Fruit fly (Drosophila melanogaster): ENCODE data around the gene CG13055.

Gene CG13055

DNA sequence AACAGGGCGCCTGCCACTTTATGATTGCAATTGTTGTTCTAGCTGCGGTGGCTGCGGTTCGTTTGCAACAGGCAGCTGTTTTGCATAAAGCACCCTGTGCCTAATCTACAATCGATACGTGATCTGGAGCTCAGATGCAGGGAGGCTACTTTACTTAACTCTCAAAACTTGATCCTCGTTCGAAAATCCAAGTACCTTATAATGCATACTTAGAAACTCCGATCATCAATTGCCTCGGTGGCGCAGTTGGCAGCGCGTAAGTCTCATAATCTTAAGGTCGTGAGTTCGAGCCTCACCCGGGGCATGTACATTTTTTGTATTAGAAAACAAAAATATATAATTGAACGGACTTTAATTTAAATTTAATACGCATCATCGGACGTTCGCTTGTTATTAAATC is 30.4 kb downstream of the CG13055 start:
- no peak for TF ChIP-seq noc (tag; optimal IDR thresholded peaks at IDR 0.05)

DNA sequence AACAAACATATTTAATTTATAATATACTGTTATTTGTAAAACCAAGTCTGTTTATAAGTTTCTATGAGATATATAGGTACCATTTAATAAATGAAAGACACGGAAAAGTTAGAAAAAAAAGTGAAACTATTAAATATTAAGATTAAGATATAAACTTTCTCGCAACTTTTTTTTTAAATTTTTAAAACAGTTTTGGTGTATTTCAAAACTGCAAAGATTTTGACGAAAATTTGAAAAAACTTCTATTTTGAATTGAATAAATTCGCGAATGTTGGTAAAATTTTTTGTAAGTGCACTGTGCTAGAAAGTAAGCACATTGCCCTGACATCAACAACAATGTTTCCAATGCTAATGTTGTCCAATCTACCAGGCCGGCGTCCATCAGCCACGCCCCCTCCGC is 30.9 kb downstream of the CG13055 start:
- no peak for TF ChIP-seq noc (tag; optimal IDR thresholded peaks at IDR 0.05)

DNA sequence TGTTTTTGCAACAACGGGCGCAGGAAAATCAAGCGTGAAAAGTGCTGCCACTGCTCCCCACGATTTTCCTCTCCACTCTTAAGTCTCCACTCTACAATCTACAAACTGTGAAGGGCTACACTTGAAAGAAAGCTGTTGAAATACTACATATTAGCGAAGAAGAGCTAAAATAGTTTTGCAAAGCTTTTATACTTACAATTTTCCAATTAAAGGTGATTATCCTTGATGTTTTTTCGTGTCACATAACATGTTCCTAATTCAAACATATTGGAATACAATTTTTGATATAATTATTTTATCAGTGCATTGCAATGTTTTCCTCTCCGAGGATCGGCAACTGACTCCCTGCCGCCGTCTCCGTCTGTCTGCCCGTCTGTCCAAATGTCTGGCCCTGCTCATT is 34.2 kb downstream of the CG13055 start:
- TF ChIP-seq noc (tag; optimal IDR thresholded peaks at IDR 0.05): no peak

DNA sequence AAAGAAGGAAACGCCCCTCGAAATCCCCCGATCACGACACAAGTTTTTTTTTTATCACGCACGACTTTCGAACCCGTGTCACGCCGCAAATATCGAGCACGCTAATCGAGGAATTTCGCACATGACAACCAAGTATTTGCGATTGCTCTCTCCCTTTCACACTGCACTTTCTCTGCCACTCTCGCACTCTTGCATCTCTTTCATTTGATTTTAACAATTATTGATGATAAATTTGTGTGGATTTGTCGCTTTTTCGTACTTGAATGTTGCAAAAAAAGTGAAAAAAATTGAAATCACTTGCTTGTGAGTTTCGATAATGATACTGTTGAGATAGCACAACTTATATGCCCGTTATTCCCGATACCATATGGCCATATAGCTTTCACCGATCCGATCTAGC is 35.0 kb downstream of the CG13055 start, which contains the start of gene CG13073:
CG13073 (minus strand) TSS at position 101 of the 400 bp plus-strand sequence.
- TF ChIP-seq noc (tag; optimal IDR thresholded peaks at IDR 0.05): no peak

DNA sequence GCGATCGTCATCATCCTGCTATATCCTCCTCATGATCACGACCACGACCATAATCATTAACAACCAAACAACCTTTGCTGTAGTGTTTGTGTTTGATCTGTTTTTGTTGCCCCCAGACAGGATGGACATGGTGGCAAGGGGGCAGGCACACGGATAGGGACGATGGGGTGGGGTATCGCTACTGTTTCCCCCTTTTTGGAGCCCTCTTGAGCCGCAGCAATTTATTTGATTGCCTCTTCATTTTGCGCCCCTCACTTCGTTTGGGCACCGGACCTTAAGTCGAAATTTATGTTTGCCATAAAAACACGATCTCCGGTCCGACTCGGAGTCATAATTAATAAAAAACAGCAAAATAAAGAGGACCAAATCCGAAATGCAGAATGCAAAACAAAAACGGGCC is 36.3 kb downstream of the CG13055 start:
- TF ChIP-seq noc (tag; optimal IDR thresholded peaks at IDR 0.05): no peak

DNA sequence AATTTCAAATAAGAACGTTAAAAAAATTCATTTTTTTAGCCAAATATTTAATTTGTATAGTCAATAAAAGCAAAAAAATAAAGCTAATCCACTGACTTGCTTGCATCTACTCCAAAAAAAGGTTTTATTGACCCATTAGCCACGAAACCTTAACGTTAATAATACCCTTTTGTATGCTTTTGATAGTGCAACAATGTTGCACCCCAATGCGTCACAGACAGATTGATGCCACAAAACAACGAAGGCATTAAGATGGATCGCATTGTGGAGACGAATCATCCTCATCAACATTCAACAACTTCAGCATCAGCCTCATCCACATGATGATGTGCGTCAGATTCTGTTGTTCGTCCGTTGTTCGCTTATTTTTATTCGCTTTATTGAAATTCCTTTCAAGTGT is 36.7 kb downstream of the CG13055 start:
- no peak for TF ChIP-seq noc (tag; optimal IDR thresholded peaks at IDR 0.05)

DNA sequence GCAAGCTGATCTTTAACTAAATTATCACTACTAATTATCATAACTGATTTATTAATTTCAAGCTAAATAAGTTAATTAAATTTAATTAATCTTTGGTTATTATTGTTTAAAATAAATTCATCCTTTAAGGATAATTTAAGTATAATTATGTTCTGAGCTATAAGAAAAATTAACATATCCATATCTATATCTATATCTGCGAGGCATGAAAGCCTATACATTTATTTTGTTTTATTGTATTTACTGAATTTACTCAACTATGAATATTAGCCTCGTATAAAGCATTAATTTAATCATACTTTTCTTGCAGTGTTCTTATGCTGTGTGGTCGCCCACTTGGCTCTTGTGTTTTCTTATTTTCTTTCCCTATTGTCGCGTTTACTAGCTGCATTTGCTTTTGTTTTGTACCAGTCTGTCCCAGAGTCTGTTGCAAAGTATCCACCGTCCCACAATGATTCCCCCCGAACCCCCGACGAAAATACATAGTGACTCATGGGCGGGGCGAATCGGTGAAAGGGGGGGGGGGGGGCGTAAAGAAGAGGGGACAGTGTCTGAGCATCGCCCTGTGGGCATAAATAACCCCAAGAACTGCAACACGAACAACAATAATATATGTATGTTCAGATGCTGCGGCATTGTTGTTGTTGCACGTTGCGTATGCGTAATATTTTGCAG is 37.5 kb downstream of the CG13055 start:
- TF ChIP-seq noc (tag; optimal IDR thresholded peaks at IDR 0.05): no peak

DNA sequence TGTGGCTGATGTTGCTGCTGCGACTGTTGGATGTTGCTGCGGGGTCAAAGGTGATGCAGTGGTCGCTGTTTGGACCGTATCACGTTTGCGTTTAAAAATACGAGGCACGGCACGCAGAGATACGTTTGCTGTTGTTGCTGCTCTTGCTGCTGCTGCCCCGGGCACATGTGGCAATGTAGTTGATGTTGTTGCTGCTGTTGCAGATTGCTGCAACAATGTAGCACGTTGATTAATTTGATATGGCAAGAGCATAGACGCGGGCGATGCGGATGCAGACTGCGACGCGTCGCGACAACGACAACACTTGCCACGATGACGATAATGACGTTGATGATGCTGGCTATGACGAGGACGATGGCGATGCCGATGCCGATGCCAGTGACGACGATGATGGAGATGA is 39.0 kb downstream of the CG13055 start:
- TF ChIP-seq noc (tag; optimal IDR thresholded peaks at IDR 0.05): no peak

DNA sequence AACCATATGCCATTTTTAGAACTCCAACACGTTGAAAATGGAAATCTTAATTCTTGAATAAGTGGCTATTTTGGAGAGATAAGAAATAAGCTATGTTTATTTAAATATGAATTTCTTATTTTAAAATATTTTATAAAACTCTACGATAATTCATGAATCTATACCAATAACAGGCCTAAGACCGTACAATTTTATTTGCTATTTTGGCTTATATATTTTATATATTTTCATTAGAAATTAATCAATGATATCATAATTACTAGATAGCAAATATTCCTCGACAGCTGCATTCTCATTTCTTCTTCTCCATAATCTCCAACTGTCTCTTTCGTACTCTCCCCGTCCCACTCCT is 40.2 kb downstream of the CG13055 start:
- no peak for TF ChIP-seq noc (tag; optimal IDR thresholded peaks at IDR 0.05)

DNA sequence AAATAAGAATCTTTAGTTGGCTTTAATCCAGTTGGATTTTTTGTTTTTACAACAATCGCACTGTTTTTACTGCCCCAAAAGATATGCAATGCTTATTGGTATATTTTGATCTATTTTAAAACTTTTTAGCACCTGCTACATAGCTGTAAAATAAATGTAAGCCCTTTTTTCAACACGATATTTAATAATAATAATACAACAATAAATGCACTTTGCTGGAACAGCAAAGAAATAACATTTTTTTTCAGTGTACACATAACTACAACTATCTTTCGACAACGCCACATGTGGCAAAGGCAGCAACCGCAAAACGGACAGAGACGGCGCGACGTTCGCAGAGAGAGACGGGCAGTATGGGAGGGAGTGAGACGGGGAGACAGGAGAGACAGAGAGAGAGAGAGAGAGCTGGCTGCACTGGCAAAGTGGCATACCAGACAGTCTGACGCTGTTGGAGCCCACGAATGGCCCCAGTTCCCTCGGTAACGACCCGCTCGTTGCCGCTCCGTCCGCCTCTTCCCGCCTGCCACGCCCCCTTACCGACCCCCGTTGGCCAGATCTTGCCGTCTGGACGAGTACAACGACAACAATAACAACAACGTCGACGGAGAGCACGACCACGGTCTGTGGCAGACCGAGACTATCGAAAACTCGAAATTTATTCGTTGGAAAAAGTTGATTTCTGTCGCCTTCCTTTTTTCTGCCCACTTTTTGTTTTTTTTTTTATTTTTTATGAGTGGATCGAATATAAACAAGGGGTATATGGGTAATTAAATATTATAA is 40.8 kb downstream of the CG13055 start:
- TF ChIP-seq noc (tag; optimal IDR thresholded peaks at IDR 0.05): no peak

DNA sequence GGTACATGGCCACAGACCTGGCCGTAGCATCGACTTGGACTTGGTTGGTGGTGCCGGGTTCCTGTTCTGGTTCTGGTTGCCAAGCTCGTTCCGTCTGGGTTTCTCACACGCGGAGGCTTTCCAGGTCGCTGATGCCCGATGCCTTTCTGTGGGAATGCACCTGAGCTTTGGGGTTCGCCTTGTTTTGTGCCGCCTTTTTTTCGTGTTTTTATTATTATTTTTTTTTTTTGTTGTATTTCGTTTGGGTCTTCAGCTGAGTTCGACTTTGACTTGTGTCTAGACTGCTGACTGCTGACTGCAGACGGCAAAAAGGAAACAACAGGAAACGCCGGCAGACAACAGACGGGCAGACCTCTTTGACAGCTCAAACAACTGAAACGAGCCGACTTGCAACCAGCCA is 42.5 kb downstream of the CG13055 start:
- TF ChIP-seq noc (tag; optimal IDR thresholded peaks at IDR 0.05): no peak

DNA sequence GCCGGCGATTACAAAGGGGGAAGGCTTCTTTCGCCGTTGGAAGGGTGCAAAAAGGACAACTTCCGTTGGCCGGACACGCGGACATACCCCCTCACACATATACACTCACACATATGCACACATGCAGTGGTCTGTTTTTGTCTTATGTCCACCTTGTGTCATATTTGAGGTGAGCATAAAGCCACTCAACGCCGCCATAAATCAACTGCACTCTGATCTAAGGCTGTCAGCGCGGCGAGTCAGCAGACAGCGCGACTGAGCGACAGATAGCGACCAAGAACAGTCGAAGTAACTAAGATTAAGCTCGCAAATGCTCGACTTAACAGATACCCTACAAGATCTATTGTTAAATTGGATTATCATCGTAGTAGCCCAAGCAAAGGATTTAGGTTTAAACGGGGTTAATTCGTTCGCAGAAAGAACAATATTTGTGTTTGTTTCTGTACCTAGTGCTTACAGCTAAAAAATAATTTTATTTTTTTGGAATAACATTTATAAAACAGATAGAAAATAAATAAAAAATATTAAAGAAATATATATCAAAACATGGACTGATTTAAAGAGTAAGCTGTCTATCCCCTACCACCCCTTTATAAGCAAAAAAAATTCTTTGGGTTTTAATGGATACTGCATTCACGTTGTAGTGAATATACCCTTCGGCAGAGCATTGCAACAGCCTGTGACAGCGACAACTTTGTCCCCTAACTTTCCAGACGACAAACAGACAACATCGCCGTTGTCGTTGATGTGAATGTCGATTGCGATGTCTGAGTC is 43.1 kb downstream of the CG13055 start:
- no peak for TF ChIP-seq noc (tag; optimal IDR thresholded peaks at IDR 0.05)

DNA sequence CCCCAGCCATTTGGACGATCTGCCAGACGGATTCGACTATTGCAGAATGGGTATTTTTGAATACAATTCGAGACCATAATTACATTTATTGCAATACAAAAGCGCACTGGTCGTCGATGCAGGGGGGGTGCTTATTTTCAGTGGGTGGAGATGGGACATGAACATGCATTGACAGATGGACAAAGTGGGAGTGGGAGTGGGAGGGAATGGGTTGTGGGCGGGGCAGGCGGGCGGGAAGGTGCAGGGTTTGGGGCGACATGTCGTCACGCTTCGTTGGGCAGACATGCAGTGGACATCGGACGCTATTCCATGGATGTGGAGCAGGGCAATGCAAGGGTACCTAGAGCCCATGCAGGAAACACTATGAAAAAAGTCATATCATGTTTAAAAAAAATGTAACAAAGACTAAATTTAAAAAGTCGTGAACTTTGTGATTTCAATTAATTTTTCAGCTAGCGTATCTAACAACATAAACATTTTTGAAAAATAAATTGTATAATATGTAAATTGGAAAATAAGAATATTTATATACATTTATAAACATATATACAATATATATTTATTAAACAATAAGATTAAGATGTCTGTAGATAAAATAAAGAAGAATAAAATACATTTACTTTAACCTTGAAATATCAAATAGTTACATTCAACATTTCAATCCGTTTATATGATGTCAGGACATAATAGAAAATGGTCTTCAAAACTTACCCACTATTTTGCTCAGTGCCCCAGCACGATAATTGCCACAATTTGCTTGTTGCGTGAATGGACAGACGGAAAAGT is 43.9 kb downstream of the CG13055 start:
- TF ChIP-seq noc (tag; optimal IDR thresholded peaks at IDR 0.05): no peak

DNA sequence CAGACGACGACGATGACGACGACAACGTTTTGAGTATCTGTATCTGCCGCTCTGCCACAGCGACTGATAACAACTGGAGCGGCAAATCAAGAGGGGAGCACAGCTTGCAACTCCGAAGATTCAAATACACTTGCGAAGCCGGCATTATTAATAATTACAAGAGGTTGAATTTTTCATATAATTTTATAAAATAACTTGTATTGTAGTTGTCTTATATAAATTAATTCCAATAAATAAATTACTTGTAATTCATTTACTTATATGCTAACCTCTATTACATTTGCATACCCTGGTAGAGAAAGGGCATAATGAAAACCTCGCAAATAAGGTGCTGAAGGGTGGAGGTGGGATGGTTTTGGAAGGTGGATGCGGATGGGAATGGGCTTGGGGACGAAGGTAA is 48.0 kb downstream of the CG13055 start:
- no peak for TF ChIP-seq noc (tag; optimal IDR thresholded peaks at IDR 0.05)

DNA sequence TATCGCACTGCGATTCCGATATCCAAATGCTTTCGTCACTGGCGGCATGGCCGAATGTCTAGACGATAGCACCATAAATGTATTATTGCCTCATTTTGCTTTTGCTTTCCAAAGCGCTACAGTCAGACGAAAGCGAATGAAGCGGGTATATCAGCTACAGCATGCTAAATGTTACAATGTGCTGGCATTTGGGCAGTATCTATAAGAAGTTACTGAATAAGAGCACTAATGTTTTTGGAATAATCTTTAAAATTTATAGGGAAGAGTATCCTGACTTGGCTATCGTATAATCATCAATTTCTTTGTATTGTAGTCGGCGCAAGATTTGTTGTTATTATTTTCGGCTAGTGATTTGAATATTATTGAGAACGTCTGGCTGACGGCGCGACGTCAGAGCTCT is 48.9 kb downstream of the CG13055 start:
- TF ChIP-seq noc (tag; optimal IDR thresholded peaks at IDR 0.05): peak; percentile 87

DNA sequence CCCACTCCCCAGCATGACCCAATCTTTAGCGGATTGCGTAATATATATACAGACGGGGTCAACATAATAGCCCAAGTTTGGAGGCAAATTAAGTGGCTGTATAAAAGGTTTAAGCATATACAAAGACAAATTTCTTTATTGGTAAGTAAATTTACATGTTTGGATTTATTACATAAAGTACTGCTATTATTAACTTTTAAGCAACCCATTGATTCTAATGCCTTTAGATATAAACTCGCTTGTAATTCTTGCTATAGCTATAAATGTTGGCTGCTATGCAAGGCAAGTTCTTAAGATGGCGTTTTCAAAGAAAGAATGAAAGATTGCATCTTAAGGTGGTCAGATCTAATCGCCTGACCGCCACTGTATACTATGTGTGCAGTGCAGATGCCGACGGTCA is 49.6 kb downstream of the CG13055 start:
- peak; percentile 64 for TF ChIP-seq noc (tag; optimal IDR thresholded peaks at IDR 0.05)
